Fruit fly (Drosophila melanogaster): ENCODE data around the gene ppk24.
A peak's percentile ranks its signal among the peaks of the same experiment; 100 is the strongest.

ppk24 gene

dm6 chr3R:31287522-31287921, 22.0 kb downstream of the ppk24 start:
- TF ChIP-seq gl (tag; optimal IDR thresholded peaks at IDR 0.05) (no peak), CG9948 (tag; optimal IDR thresholded peaks at IDR 0.05) (peak; percentile 34), CG15710 (tag; optimal IDR thresholded peaks at IDR 0.05) (no peak), CG10348 (GFP tag; IDR thresholded peaks at IDR 0.05) (no peak), CG32121 (GFP tag; IDR thresholded peaks at IDR 0.05) (no peak), EcR (GFP tag; optimal IDR thresholded peaks at IDR 0.05) (no peak), D1 (tag; optimal IDR thresholded peaks at IDR 0.05) (no peak), Snoo (tag; optimal IDR thresholded peaks at IDR 0.05) (no peak), rn (GFP tag; IDR thresholded peaks at IDR 0.05) (no peak), CG14655 (GFP tag; optimal IDR thresholded peaks at IDR 0.05) (peak; percentile 45), CG13204 (GFP tag; optimal IDR thresholded peaks at IDR 0.05) (no peak), CG12605 (GFP tag; IDR thresholded peaks at IDR 0.05) (no peak), CG8301 (tag; optimal IDR thresholded peaks at IDR 0.05) (peak; percentile 23), Pif1A (GFP tag; optimal IDR thresholded peaks at IDR 0.05) (peak; percentile 40), CG34367 (tag; optimal IDR thresholded peaks at IDR 0.05) (peak; percentile 10), CG8159 (tag; optimal IDR thresholded peaks at IDR 0.05) (peak; percentile 35), fd96Ca (GFP tag; IDR thresholded peaks at IDR 0.05) (peak; percentile 26; the same call in 1 of the 3 replicates), Pif1B (GFP tag; optimal IDR thresholded peaks at IDR 0.05) (peak; percentile 36), Ets98B (GFP tag; IDR thresholded peaks at IDR 0.05) (0 out of 2 replicates have a peak, but pooled peaks have one; percentile 15), CG4496 (GFP tag; IDR thresholded peaks at IDR 0.05) (peak; percentile 66; the same call in 1 of the 3 replicates), CG17806 (tag; optimal IDR thresholded peaks at IDR 0.05) (peak; percentile 30)

dm6 chr3R:31290195-31290594, 24.7 kb downstream of the ppk24 start:
- TF ChIP-seq Pif1A (GFP tag; optimal IDR thresholded peaks at IDR 0.05) (peak; percentile 20), CG8301 (tag; optimal IDR thresholded peaks at IDR 0.05) (peak; percentile 59), CG14655 (GFP tag; optimal IDR thresholded peaks at IDR 0.05) (peak; percentile 69), CG4496 (GFP tag; IDR thresholded peaks at IDR 0.05) (peak; percentile 50; the same call in 1 of the 3 replicates), CG10348 (GFP tag; IDR thresholded peaks at IDR 0.05) (no peak)

dm6 chr3R:31295694-31296093, 30.2 kb downstream of the ppk24 start:
- no peak for TF ChIP-seq CG13204 (GFP tag; optimal IDR thresholded peaks at IDR 0.05)
- TF ChIP-seq Pif1A (GFP tag; optimal IDR thresholded peaks at IDR 0.05), result peak; percentile 28
- TF ChIP-seq Snoo (tag; optimal IDR thresholded peaks at IDR 0.05), result peak; percentile 28
- peak; percentile 66 for TF ChIP-seq CG14655 (GFP tag; optimal IDR thresholded peaks at IDR 0.05)
- peak; percentile 62 for TF ChIP-seq CG8301 (tag; optimal IDR thresholded peaks at IDR 0.05)
- TF ChIP-seq EcR (GFP tag; optimal IDR thresholded peaks at IDR 0.05), result no peak
- TF ChIP-seq CG8159 (tag; optimal IDR thresholded peaks at IDR 0.05), result peak; percentile 63
- TF ChIP-seq CG4496 (GFP tag; IDR thresholded peaks at IDR 0.05), result peak; percentile 80
- peak; percentile 68; the same call in 2 of the 3 replicates for TF ChIP-seq fd96Ca (GFP tag; IDR thresholded peaks at IDR 0.05)
- peak; percentile 55 for TF ChIP-seq CG15710 (tag; optimal IDR thresholded peaks at IDR 0.05)
- TF ChIP-seq CG9948 (tag; optimal IDR thresholded peaks at IDR 0.05), result peak; percentile 57
- TF ChIP-seq rn (GFP tag; IDR thresholded peaks at IDR 0.05), result peak; percentile 48; the same call in 1 of the 2 replicates
- TF ChIP-seq CG17806 (tag; optimal IDR thresholded peaks at IDR 0.05), result peak; percentile 57
- peak; percentile 30 for TF ChIP-seq CG34367 (tag; optimal IDR thresholded peaks at IDR 0.05)
- no peak for TF ChIP-seq gl (tag; optimal IDR thresholded peaks at IDR 0.05)
- TF ChIP-seq D1 (tag; optimal IDR thresholded peaks at IDR 0.05), result no peak
- TF ChIP-seq Pif1B (GFP tag; optimal IDR thresholded peaks at IDR 0.05), result peak; percentile 10
- TF ChIP-seq CG32121 (GFP tag; IDR thresholded peaks at IDR 0.05), result peak; percentile 29; the same call in 1 of the 2 replicates
- TF ChIP-seq CG10348 (GFP tag; IDR thresholded peaks at IDR 0.05), result no peak
- peak; percentile 63 for TF ChIP-seq Ets98B (GFP tag; IDR thresholded peaks at IDR 0.05)
- peak; percentile 36; the same call in 1 of the 2 replicates for TF ChIP-seq CG12605 (GFP tag; IDR thresholded peaks at IDR 0.05)

dm6 chr3R:31296989-31297388, 31.5 kb downstream of the ppk24 start:
- TF ChIP-seq CG8159 (tag; optimal IDR thresholded peaks at IDR 0.05), result peak; percentile 0
- TF ChIP-seq CG32121 (GFP tag; IDR thresholded peaks at IDR 0.05), result no peak
- peak; percentile 4 for TF ChIP-seq CG17806 (tag; optimal IDR thresholded peaks at IDR 0.05)
- no peak for TF ChIP-seq CG4496 (GFP tag; IDR thresholded peaks at IDR 0.05)
- peak; percentile 25 for TF ChIP-seq Snoo (tag; optimal IDR thresholded peaks at IDR 0.05)
- no peak for TF ChIP-seq gl (tag; optimal IDR thresholded peaks at IDR 0.05)
- peak; percentile 23 for TF ChIP-seq CG9948 (tag; optimal IDR thresholded peaks at IDR 0.05)
- TF ChIP-seq CG14655 (GFP tag; optimal IDR thresholded peaks at IDR 0.05), result peak; percentile 1

- TF ChIP-seq CG12605 (GFP tag; IDR thresholded peaks at IDR 0.05) (no peak), EcR (GFP tag; optimal IDR thresholded peaks at IDR 0.05) (peak; percentile 52), Pif1A (GFP tag; optimal IDR thresholded peaks at IDR 0.05) (no peak)
Measured at dm6 chr3R:31301527-31301926, 36.0 kb downstream of the ppk24 start.

- TF ChIP-seq Snoo (tag; optimal IDR thresholded peaks at IDR 0.05), result no peak
Measured at dm6 chr3R:31305284-31305683, 39.8 kb downstream of the ppk24 start, which contains the start of gene pHCl-2. pHCl-2 (minus strand) TSS chr3R:31305384.

- no peak for TF ChIP-seq CG34367 (tag; optimal IDR thresholded peaks at IDR 0.05)
- no peak for TF ChIP-seq CG12605 (GFP tag; IDR thresholded peaks at IDR 0.05)
- TF ChIP-seq Pif1A (GFP tag; optimal IDR thresholded peaks at IDR 0.05), result no peak
- no peak for TF ChIP-seq Ets98B (GFP tag; IDR thresholded peaks at IDR 0.05)
- TF ChIP-seq EcR (GFP tag; optimal IDR thresholded peaks at IDR 0.05), result no peak
- TF ChIP-seq CG10348 (GFP tag; IDR thresholded peaks at IDR 0.05), result no peak
- no peak for TF ChIP-seq Pif1B (GFP tag; optimal IDR thresholded peaks at IDR 0.05)
- TF ChIP-seq CG32121 (GFP tag; IDR thresholded peaks at IDR 0.05), result no peak
- no peak for TF ChIP-seq CG15710 (tag; optimal IDR thresholded peaks at IDR 0.05)
- TF ChIP-seq CG17806 (tag; optimal IDR thresholded peaks at IDR 0.05), result no peak
- no peak for TF ChIP-seq CG14655 (GFP tag; optimal IDR thresholded peaks at IDR 0.05)
- TF ChIP-seq CG4496 (GFP tag; IDR thresholded peaks at IDR 0.05), result no peak
- no peak for TF ChIP-seq CG13204 (GFP tag; optimal IDR thresholded peaks at IDR 0.05)
- TF ChIP-seq D1 (tag; optimal IDR thresholded peaks at IDR 0.05), result no peak
- TF ChIP-seq CG9948 (tag; optimal IDR thresholded peaks at IDR 0.05), result no peak
- TF ChIP-seq CG8159 (tag; optimal IDR thresholded peaks at IDR 0.05), result no peak
- TF ChIP-seq fd96Ca (GFP tag; IDR thresholded peaks at IDR 0.05), result no peak
- no peak for TF ChIP-seq Snoo (tag; optimal IDR thresholded peaks at IDR 0.05)
- no peak for TF ChIP-seq gl (tag; optimal IDR thresholded peaks at IDR 0.05)
Measured at dm6 chr3R:31306454-31306853, 40.9 kb downstream of the ppk24 start.

Measured in whole organism, pupa.